Fruit fly (Drosophila melanogaster) S2 (cell line): ENCODE data around the gene CG12170.

ENCODE experiments used
- CG8478 ChIP-seq: fragments of >200 bp; optimal IDR thresholded peaks from 2 replicates; lab custom pipeline; 2018
- CTCF ChIP-seq, 2 experiments: fragments of >200 bp; optimal IDR thresholded peaks; 2 replicates each; lab custom pipeline; 2018

- TF ChIP-seq CG8478 (lab: Kevin White, UChicago), result no peak
- TF ChIP-seq CTCF (optimal IDR thresholded peaks at IDR 0.05; lab: Kevin White, UChicago), result no peak
Measured at dm6 chr3R:5592009-5592572, 44.9 kb upstream of the CG12170 start.
